Fruit fly (Drosophila melanogaster) whole organism, embryonic: Measurements from ENCODE around the gene Xport-B.

Experiments used
- Blimp-1 ChIP-seq: fragments of 200-800 bp; sonication (Bioruptor generic); optimal IDR thresholded peaks from 3 replicates; lab custom pipeline; 2018; ENCODE audit warnings: missing biosample characterization, missing genetic modification characterization, mild to moderate bottlenecking, moderate library complexity, missing genetic modification reagents
- CG10462 ChIP-seq: fragments of 200-800 bp; sonication (Bioruptor generic); optimal IDR thresholded peaks from 2 replicates; lab custom pipeline; 2016; ENCODE audit warnings: missing biosample characterization, missing genetic modification characterization
- CG11695 ChIP-seq: fragments of 200-800 bp; sonication (Bioruptor generic); IDR thresholded peaks from 3 replicates; pipeline ENCODE4 v1.3.6; 2022; ENCODE audit warnings: missing biosample characterization, missing genetic modification characterization
- CG14014 ChIP-seq: fragments of 200-800 bp; sonication (Bioruptor generic); IDR thresholded peaks from 2 replicates; pipeline ENCODE4 v1.3.6; 2022; ENCODE audit warnings: missing biosample characterization, missing genetic modification characterization
- CG14965 ChIP-seq: fragments of 200-800 bp; sonication (Bioruptor generic); optimal IDR thresholded peaks from 2 replicates; lab custom pipeline; 2016; ENCODE audit warnings: missing biosample characterization, missing genetic modification characterization, borderline replicate concordance
- CG1529 ChIP-seq: fragments of 200-800 bp; sonication (Bioruptor generic); optimal IDR thresholded peaks from 3 replicates; lab custom pipeline; 2018; ENCODE audit warnings: missing biosample characterization, missing genetic modification characterization
- CG15514 ChIP-seq: fragments of 200-800 bp; sonication (Bioruptor generic); optimal IDR thresholded peaks from 3 replicates; lab custom pipeline; 2017; ENCODE audit warnings: missing biosample characterization, missing genetic modification characterization, mild to moderate bottlenecking, moderate library complexity, missing genetic modification reagents
- CG1602 ChIP-seq: fragments of 200-800 bp; sonication (Bioruptor generic); optimal IDR thresholded peaks from 3 replicates; lab custom pipeline; 2016; ENCODE audit warnings: missing biosample characterization, missing genetic modification characterization
- CG16815 ChIP-seq: fragments of 200-800 bp; sonication (Bioruptor generic); optimal IDR thresholded peaks from 3 replicates; lab custom pipeline; 2017; ENCODE audit warnings: missing biosample characterization, mild to moderate bottlenecking, missing genetic modification characterization
- CG17829 ChIP-seq: fragments of 200-800 bp; optimal IDR thresholded peaks from 2 replicates; lab custom pipeline; 2019; ENCODE audit warnings: missing biosample characterization, mild to moderate bottlenecking, missing genetic modification characterization, moderate library complexity
- CG18476 ChIP-seq: fragments of 200-800 bp; sonication (Bioruptor generic); optimal IDR thresholded peaks from 2 replicates; lab custom pipeline; 2016; ENCODE audit warnings: missing biosample characterization, mild to moderate bottlenecking, missing genetic modification characterization
- CG33213 ChIP-seq: fragments of 200-800 bp; sonication (Bioruptor generic); optimal IDR thresholded peaks from 3 replicates; lab custom pipeline; 2016; ENCODE audit warnings: missing biosample characterization, missing genetic modification characterization
- CG4854 ChIP-seq: fragments of 200-800 bp; sonication (Bioruptor generic); optimal IDR thresholded peaks from 2 replicates; lab custom pipeline; 2016; ENCODE audit warnings: missing biosample characterization, missing genetic modification characterization, inconsistent platforms
- CG5245 ChIP-seq: fragments of 200-800 bp; sonication (Bioruptor generic); optimal IDR thresholded peaks from 3 replicates; lab custom pipeline; 2016; ENCODE audit warnings: missing biosample characterization, missing genetic modification characterization
- CG6254 ChIP-seq: fragments of 200-800 bp; sonication (Bioruptor generic); optimal IDR thresholded peaks from 3 replicates; lab custom pipeline; 2017; ENCODE audit warnings: mild to moderate bottlenecking, missing biosample characterization, missing genetic modification reagents, missing genetic modification characterization
- CG6654 ChIP-seq: fragments of 200-800 bp; sonication (Bioruptor generic); optimal IDR thresholded peaks from 2 replicates; lab custom pipeline; 2017; ENCODE audit warnings: missing biosample characterization, mild to moderate bottlenecking, missing genetic modification characterization
- CG8765 ChIP-seq: fragments of 200-800 bp; sonication (Bioruptor generic); IDR thresholded peaks from 2 replicates; pipeline ENCODE4 v1.3.6; 2022; ENCODE audit warnings: missing biosample characterization, missing genetic modification characterization
- Camta ChIP-seq: fragments of 200-800 bp; sonication (Bioruptor generic); optimal IDR thresholded peaks from 2 replicates; lab custom pipeline; 2016; ENCODE audit warnings: missing biosample characterization, missing genetic modification characterization
- Eip74EF ChIP-seq, 2 experiments: fragments of 200-800 bp in 1 of 2; fragments of >200 bp in 1 of 2; sonication (Bioruptor generic) in 1 of 2; optimal IDR thresholded peaks; 2 replicates each; lab custom pipeline; 2017 to 2019; ENCODE audit warnings: missing biosample characterization in 2 of 2, missing genetic modification characterization in 2 of 2, mild to moderate bottlenecking in 1 of 2, moderate library complexity in 1 of 2
- Ets65A ChIP-seq: fragments of 200-800 bp; sonication (Bioruptor generic); peaks from one replicate; lab custom pipeline; 2016; ENCODE audit warnings: missing biosample characterization, missing genetic modification characterization
- Fer1 ChIP-seq: fragments of 200-800 bp; sonication (Bioruptor generic); optimal IDR thresholded peaks from 2 replicates; lab custom pipeline; 2017; ENCODE audit warnings: missing biosample characterization, mild to moderate bottlenecking, missing genetic modification characterization
- HLH54F ChIP-seq: fragments of 200-800 bp; sonication (Bioruptor generic); optimal IDR thresholded peaks from 3 replicates; lab custom pipeline; 2016; ENCODE audit warnings: missing biosample characterization, missing genetic modification characterization
- HmgZ ChIP-seq: fragments of 200-800 bp; sonication (Bioruptor generic); optimal IDR thresholded peaks from 2 replicates; lab custom pipeline; 2018; ENCODE audit warnings: missing biosample characterization, mild to moderate bottlenecking, missing genetic modification characterization
- Hmx ChIP-seq: fragments of 200-800 bp; sonication (Bioruptor generic); optimal IDR thresholded peaks from 2 replicates; lab custom pipeline; 2016; ENCODE audit warnings: missing biosample characterization, missing genetic modification characterization
- Lhr ChIP-seq: fragments of 200-800 bp; sonication (Bioruptor generic); optimal IDR thresholded peaks from 3 replicates; lab custom pipeline; 2017; ENCODE audit warnings: mild to moderate bottlenecking, missing biosample characterization, missing genetic modification reagents, missing genetic modification characterization
- NC2β ChIP-seq: fragments of 200-800 bp; sonication (Bioruptor generic); optimal IDR thresholded peaks from 2 replicates; lab custom pipeline; 2016; ENCODE audit warnings: missing biosample characterization, missing genetic modification characterization
- Oli ChIP-seq: fragments of 200-800 bp; sonication (Bioruptor generic); optimal IDR thresholded peaks from 2 replicates; lab custom pipeline; 2018; ENCODE audit warnings: missing biosample characterization, mild to moderate bottlenecking, missing genetic modification characterization, moderate library complexity
- Sox102F ChIP-seq: fragments of 200-800 bp; sonication (Bioruptor generic); optimal IDR thresholded peaks from 2 replicates; lab custom pipeline; 2018; ENCODE audit warnings: missing biosample characterization, mild to moderate bottlenecking, missing genetic modification characterization, moderate library complexity
- Spps ChIP-seq: fragments of 200-800 bp; sonication (Bioruptor generic); optimal IDR thresholded peaks from 2 replicates; lab custom pipeline; 2018; ENCODE audit warnings: missing biosample characterization, mild to moderate bottlenecking, missing genetic modification characterization
- TFAM ChIP-seq: fragments of 200-800 bp; sonication (Bioruptor generic); optimal IDR thresholded peaks from 2 replicates; lab custom pipeline; 2017; ENCODE audit warnings: missing biosample characterization, missing genetic modification characterization, inconsistent platforms
- al ChIP-seq: fragments of 200-800 bp; sonication (Bioruptor generic); IDR thresholded peaks from 2 replicates; pipeline ENCODE4 v1.3.6; 2022; ENCODE audit warnings: missing biosample characterization, missing genetic modification characterization
- bab2 ChIP-seq: fragments of 200-800 bp; sonication (Bioruptor generic); optimal IDR thresholded peaks from 2 replicates; lab custom pipeline; 2016; ENCODE audit warnings: missing biosample characterization, missing genetic modification characterization
- chm ChIP-seq: fragments of 200-800 bp; sonication (Bioruptor generic); IDR thresholded peaks from 2 replicates; pipeline ENCODE4 v1.3.6; 2022; ENCODE audit warnings: missing biosample characterization, missing genetic modification characterization
- crp ChIP-seq, 2 experiments: fragments of 200-800 bp; sonication (Bioruptor generic); optimal IDR thresholded peaks; 2 replicates in 1 of 2; 3 replicates in 1 of 2; lab custom pipeline; 2017; ENCODE audit warnings: missing biosample characterization in 2 of 2, missing genetic modification characterization in 2 of 2, mild to moderate bottlenecking in 1 of 2, moderate library complexity in 1 of 2
- dan ChIP-seq: fragments of 200-800 bp; sonication (Bioruptor generic); IDR thresholded peaks from 2 replicates; pipeline ENCODE4 v1.3.6; 2022; ENCODE audit warnings: missing biosample characterization, missing genetic modification characterization
- emc ChIP-seq: fragments of 200-800 bp; sonication (Bioruptor generic); optimal IDR thresholded peaks from 2 replicates; lab custom pipeline; 2016; ENCODE audit warnings: missing biosample characterization, missing genetic modification characterization
- ems ChIP-seq: fragments of 200-800 bp; sonication (Bioruptor generic); optimal IDR thresholded peaks from 3 replicates; lab custom pipeline; 2016; ENCODE audit warnings: missing biosample characterization, missing genetic modification characterization
- eve ChIP-seq, 2 experiments: fragments of >200 bp; optimal IDR thresholded peaks; 2 replicates each; lab custom pipeline; 2017; ENCODE audit warnings: missing biosample characterization in 2 of 2, missing genetic modification characterization in 2 of 2
- her ChIP-seq: fragments of 200-800 bp; sonication (Bioruptor generic); optimal IDR thresholded peaks from 2 replicates; lab custom pipeline; 2016; ENCODE audit warnings: missing biosample characterization, missing genetic modification characterization
- mirr ChIP-seq: fragments of 200-800 bp; sonication (Bioruptor generic); optimal IDR thresholded peaks from 3 replicates; lab custom pipeline; 2018; ENCODE audit warnings: missing biosample characterization, mild to moderate bottlenecking, missing genetic modification characterization
- oc ChIP-seq: fragments of 200-800 bp; sonication (Bioruptor generic); optimal IDR thresholded peaks from 2 replicates; lab custom pipeline; 2018; ENCODE audit warnings: missing biosample characterization, mild to moderate bottlenecking, missing genetic modification characterization, moderate library complexity
- org-1 ChIP-seq: fragments of 200-800 bp; sonication (Bioruptor generic); optimal IDR thresholded peaks from 2 replicates; lab custom pipeline; 2017; ENCODE audit warnings: missing biosample characterization, missing genetic modification characterization
- ranshi ChIP-seq: fragments of 200-800 bp; sonication (Bioruptor generic); IDR thresholded peaks from 2 replicates; pipeline ENCODE4 v1.3.6; 2022; ENCODE audit warnings: missing biosample characterization, missing genetic modification characterization
- salm ChIP-seq: fragments of 200-800 bp; sonication (Bioruptor generic); optimal IDR thresholded peaks from 2 replicates; lab custom pipeline; 2018; ENCODE audit warnings: missing biosample characterization, mild to moderate bottlenecking, missing genetic modification characterization
- scrt ChIP-seq: fragments of 200-800 bp; sonication (Bioruptor generic); optimal IDR thresholded peaks from 2 replicates; lab custom pipeline; 2018; ENCODE audit warnings: missing biosample characterization, mild to moderate bottlenecking, missing genetic modification characterization, moderate library complexity
- sr ChIP-seq: fragments of 200-800 bp; sonication (Bioruptor generic); IDR thresholded peaks from 3 replicates; pipeline ENCODE4 v1.3.6; 2022; ENCODE audit warnings: missing biosample characterization, missing genetic modification characterization
- tap ChIP-seq: fragments of 200-800 bp; optimal IDR thresholded peaks from 3 replicates; lab custom pipeline; 2019; ENCODE audit warnings: missing biosample characterization, mild to moderate bottlenecking, missing genetic modification characterization, moderate library complexity
- trh ChIP-seq: fragments of 200-800 bp; sonication (Bioruptor generic); optimal IDR thresholded peaks from 2 replicates; lab custom pipeline; 2016; ENCODE audit warnings: missing biosample characterization, missing genetic modification characterization
- z ChIP-seq: fragments of 200-800 bp; sonication (Bioruptor generic); IDR thresholded peaks from 3 replicates; pipeline ENCODE4 v1.3.6; 2022; ENCODE audit warnings: missing biosample characterization, missing genetic modification characterization
- zf30C ChIP-seq: fragments of 200-800 bp; sonication (Bioruptor generic); optimal IDR thresholded peaks from 3 replicates; lab custom pipeline; 2018; ENCODE audit warnings: missing biosample characterization, mild to moderate bottlenecking, missing genetic modification characterization
- zfh2 ChIP-seq: fragments of 200-800 bp; sonication (Bioruptor generic); optimal IDR thresholded peaks from 2 replicates; lab custom pipeline; 2016; ENCODE audit warnings: missing biosample characterization, missing genetic modification characterization

The Xport-B gene

dm6 chr3R:19877427-19878076 lies 37.7 kb downstream of the Xport-B start, which contains the start of the genes CG17186 and Arc42 (continued):
- TF ChIP-seq ems (GFP tag; lab: Kevin White, UChicago) (no peak), CG1602 (GFP tag; lab: Kevin White, UChicago) (no peak), CG17829 (tag; lab: Kevin White, UChicago) (peak; percentile 9), bab2 (GFP tag; lab: Kevin White, UChicago) (peak; percentile 15), oc (tag; lab: Kevin White, UChicago) (no peak), Spps (peak; percentile 12), her (GFP tag; lab: Kevin White, UChicago) (no peak), Lhr (GFP tag; lab: Kevin White, UChicago) (peak; percentile 41), chm (GFP tag; lab: Robert Waterston, UW) (no peak), Camta (GFP tag; lab: Kevin White, UChicago) (no peak), CG11695 (GFP tag; lab: Robert Waterston, UW) (no peak), CG6254 (GFP tag; lab: Kevin White, UChicago) (peak; percentile 99), trh (GFP tag; lab: Kevin White, UChicago) (no peak), CG6654 (no peak), Sox102F (GFP tag; lab: Kevin White, UChicago) (no peak), Hmx (no peak), tap (tag; lab: Kevin White, UChicago) (no peak), salm (no peak), HmgZ (tag; lab: Kevin White, UChicago) (no peak), CG8765 (GFP tag; lab: Robert Waterston, UW) (no peak), CG5245 (GFP tag; lab: Kevin White, UChicago) (no peak), CG18476 (GFP tag; lab: Kevin White, UChicago) (peak; percentile 1), CG1529 (GFP tag; lab: Kevin White, UChicago) (no peak), CG10462 (GFP tag; lab: Kevin White, UChicago) (peak; percentile 1), mirr (GFP tag; lab: Kevin White, UChicago) (no peak), CG4854 (no peak), Oli (tag; lab: Kevin White, UChicago) (no peak), Eip74EF (GFP tag; optimal IDR thresholded peaks at IDR 0.05; lab: Kevin White, UChicago) (no peak), z (GFP tag; lab: Robert Waterston, UW) (no peak), HLH54F (GFP tag; lab: Kevin White, UChicago) (no peak), sr (GFP tag; lab: Robert Waterston, UW) (no peak), al (GFP tag; lab: Robert Waterston, UW) (no peak), zf30C (no peak), org-1 (no peak), CG14014 (GFP tag; lab: Robert Waterston, UW) (no peak), Blimp-1 (no peak), ranshi (no peak), scrt (peak; percentile 98), emc (GFP tag; lab: Kevin White, UChicago) (no peak), CG14965 (GFP tag; lab: Kevin White, UChicago) (no peak), eve (GFP tag; optimal IDR thresholded peaks at IDR 0.05; lab: Kevin White, UChicago) (no peak), Ets65A (GFP tag; lab: Kevin White, UChicago) (no peak), CG15514 (GFP tag; lab: Kevin White, UChicago) (peak; percentile 88), Fer1 (GFP tag; lab: Kevin White, UChicago) (no peak), zfh2 (no peak), CG33213 (peak; percentile 14), CG16815 (GFP tag; lab: Kevin White, UChicago) (no peak), dan (GFP tag; lab: Robert Waterston, UW) (no peak), TFAM (GFP tag; lab: Kevin White, UChicago) (no peak), NC2β (no peak), crp (GFP tag; optimal IDR thresholded peaks at IDR 0.05; lab: Kevin White, UChicago) (no peak)
